Worm (Caenorhabditis elegans) whole organism, L2 larva: ENCODE measurements around the gene F44F4.9.

ENCODE experiments used
- R02D3.7 ChIP-seq: fragments of 150-350 bp; optimal IDR thresholded peaks from 2 replicates; lab custom pipeline; 2014; ENCODE audit warnings: missing biosample characterization, missing genetic modification characterization
- aly-2 ChIP-seq: fragments of 150-350 bp; optimal IDR thresholded peaks from 2 replicates; lab custom pipeline; 2014; ENCODE audit warnings: missing biosample characterization, missing genetic modification characterization
- gmeb-1 ChIP-seq: fragments of 150-350 bp; optimal IDR thresholded peaks from 2 replicates; lab custom pipeline; 2014; ENCODE audit warnings: missing biosample characterization, missing genetic modification characterization
- nhr-129 ChIP-seq: fragments of 150-350 bp; optimal IDR thresholded peaks from 2 replicates; lab custom pipeline; 2014; ENCODE audit warnings: missing biosample characterization, missing genetic modification characterization
- nhr-77 ChIP-seq: fragments of 150-350 bp; optimal IDR thresholded peaks from 2 replicates; lab custom pipeline; 2014; ENCODE audit warnings: missing biosample characterization, missing genetic modification characterization
- unc-39 ChIP-seq: fragments of 150-350 bp; optimal IDR thresholded peaks from 2 replicates; lab custom pipeline; 2014; ENCODE audit warnings: missing biosample characterization, missing genetic modification characterization
- unc-62 ChIP-seq: fragments of 150-350 bp; optimal IDR thresholded peaks from 2 replicates; lab custom pipeline; 2014; ENCODE audit warnings: missing biosample characterization, missing genetic modification reagents, missing genetic modification characterization
- ztf-11 ChIP-seq: sonication (generic microtip); optimal IDR thresholded peaks from 2 replicates; lab custom pipeline; 2017; ENCODE audit warnings: missing biosample characterization, missing genetic modification characterization

ce11 chrII:10894996-10895395 is 20.6 kb downstream of the F44F4.9 start, which contains the start of gene sra-10:
- TF ChIP-seq unc-39 (tag; lab: Kevin White, UChicago): no peak
- no peak for TF ChIP-seq nhr-77 (tag; lab: Kevin White, UChicago)
- TF ChIP-seq R02D3.7 (tag; lab: Kevin White, UChicago): no peak
- TF ChIP-seq unc-62 (GFP tag; lab: Kevin White, UChicago): no peak
- TF ChIP-seq ztf-11 (tag; lab: Kevin White, UChicago): no peak
- no peak for TF ChIP-seq aly-2
- TF ChIP-seq nhr-129 (tag; lab: Kevin White, UChicago): no peak
- TF ChIP-seq gmeb-1 (tag; lab: Kevin White, UChicago): no peak
